Worm (Caenorhabditis elegans) whole organism, L4 larva: Measurements from ENCODE around the gene cho-1.

Experiments used
- ama-1 ChIP-seq: fragments of 150-350 bp; optimal IDR thresholded peaks from 2 replicates; lab custom pipeline; 2014; ENCODE audit warnings: inconsistent platforms, mixed read lengths
- ceh-28 ChIP-seq: fragments of 150-350 bp; optimal IDR thresholded peaks from 2 replicates; lab custom pipeline; 2014; ENCODE audit warnings: missing biosample characterization, missing genetic modification reagents, missing genetic modification characterization
- dpl-1 ChIP-seq: fragments of 150-350 bp; optimal IDR thresholded peaks from 2 replicates; lab custom pipeline; 2014; ENCODE audit warnings: missing biosample characterization, missing genetic modification reagents, missing genetic modification characterization
- nhr-10 ChIP-seq: fragments of 150-350 bp; optimal IDR thresholded peaks from 2 replicates; lab custom pipeline; 2014; ENCODE audit warnings: missing biosample characterization, missing genetic modification characterization
- nhr-237 ChIP-seq: sonication (generic microtip); optimal IDR thresholded peaks from 2 replicates; lab custom pipeline; 2017; ENCODE audit warnings: missing biosample characterization, missing genetic modification characterization
- set-16 ChIP-seq: fragments of 200-800 bp; sonication (Bioruptor generic); IDR thresholded peaks from 2 replicates; pipeline ENCODE4 v1.3.6; 2022; ENCODE audit warnings: missing genetic modification reagents, missing genetic modification characterization, missing compliant biosample characterization

- TF ChIP-seq ama-1: no peak
- no peak for TF ChIP-seq dpl-1 (GFP tag; lab: Kevin White, UChicago)
- no peak for TF ChIP-seq nhr-237
- TF ChIP-seq set-16 (GFP tag; lab: Robert Waterston, UW): no peak
- TF ChIP-seq ceh-28 (tag; lab: Kevin White, UChicago): no peak
- no peak for TF ChIP-seq nhr-10 (tag; lab: Kevin White, UChicago)
These were observed 4.8 kb downstream of the cho-1 start, which contains the start of gene C48D1.9 for ce11 chrIV:13209566-13209965.
